Fruit fly (Drosophila melanogaster): ENCODE results near the gene ben.

The ben gene

DNA sequence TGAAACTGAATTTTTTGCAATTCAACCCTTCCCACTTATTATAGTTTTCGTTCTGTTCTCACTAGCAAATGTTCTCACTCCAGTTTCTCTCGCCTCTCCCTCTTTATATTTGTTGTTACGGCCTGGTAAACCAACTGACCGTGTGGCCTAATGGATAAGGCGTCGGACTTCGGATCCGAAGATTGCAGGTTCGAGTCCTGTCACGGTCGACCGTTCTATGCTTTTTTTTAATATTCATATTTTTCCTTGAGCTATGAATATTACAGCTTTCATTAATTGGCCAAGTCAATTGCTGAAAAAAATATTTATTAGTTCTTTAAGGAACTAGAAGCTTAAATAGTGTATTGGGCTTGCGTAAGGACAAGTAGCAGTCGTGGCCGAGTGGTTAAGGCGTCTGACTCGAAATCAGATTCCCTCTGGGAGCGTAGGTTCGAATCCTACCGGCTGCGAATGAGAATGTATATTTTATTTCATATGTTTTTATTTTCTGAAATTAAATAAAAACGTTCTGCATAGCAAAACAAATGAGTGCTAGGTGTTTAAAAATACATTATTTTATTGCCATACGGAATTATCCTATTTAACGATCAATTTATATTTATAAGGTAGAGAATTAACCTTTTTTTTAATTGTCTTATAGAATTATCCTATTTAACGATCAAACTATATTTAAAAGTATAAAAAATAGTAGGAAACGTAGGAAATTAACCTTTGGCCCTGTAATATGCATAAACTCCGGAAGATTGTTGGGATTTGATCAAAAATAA is 18.7 kb downstream of the ben start:
- TF ChIP-seq kay (GFP tag; ENCODE audit: borderline replicate concordance): peak; percentile 45
- TF ChIP-seq bab1 (GFP tag; optimal IDR thresholded peaks at IDR 0.05): peak; percentile 19
- TF ChIP-seq Mnt (GFP tag; optimal IDR thresholded peaks at IDR 0.05): no peak
- peak; percentile 16 for TF ChIP-seq CG14711 (tag; optimal IDR thresholded peaks at IDR 0.05)

DNA sequence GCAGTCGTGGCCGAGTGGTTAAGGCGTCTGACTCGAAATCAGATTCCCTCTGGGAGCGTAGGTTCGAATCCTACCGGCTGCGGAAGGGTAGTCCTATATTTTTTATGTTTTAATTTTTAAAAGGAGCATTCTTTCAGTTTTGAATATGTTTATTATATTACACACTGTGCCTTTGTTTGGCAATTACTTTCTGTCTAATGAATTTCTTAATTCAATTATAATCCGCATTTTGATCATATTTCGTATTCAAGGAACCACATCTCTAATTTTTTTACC is 19.2 kb downstream of the ben start:
- TF ChIP-seq Hr96 (GFP tag; optimal IDR thresholded peaks at IDR 0.05) (no peak), cic (GFP tag; optimal IDR thresholded peaks at IDR 0.05) (no peak), Mnt (GFP tag; optimal IDR thresholded peaks at IDR 0.05) (no peak), Crg-1 (GFP tag; optimal IDR thresholded peaks at IDR 0.05) (no peak), CG7101 (tag; optimal IDR thresholded peaks at IDR 0.05) (no peak)

DNA sequence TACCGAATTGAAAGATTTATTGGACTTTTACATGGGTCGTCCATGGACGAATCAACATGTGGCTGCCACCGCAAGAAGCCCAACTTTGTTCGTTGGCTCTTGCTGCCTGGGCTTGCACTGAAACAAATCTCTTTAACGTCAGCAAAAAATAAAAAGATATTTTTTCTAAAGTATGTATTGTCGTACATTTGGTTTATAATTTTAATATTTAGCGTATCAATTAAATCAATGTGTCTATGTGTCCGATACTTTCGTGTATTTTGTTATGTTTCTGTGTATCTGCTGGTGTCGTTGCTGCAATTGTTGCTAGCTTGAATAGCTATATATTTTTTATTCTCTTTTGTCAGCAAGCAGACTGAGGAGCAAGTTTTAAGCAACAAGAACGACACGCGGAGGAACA is 21.3 kb downstream of the ben start:
- TF ChIP-seq CG1620 (GFP tag; optimal IDR thresholded peaks at IDR 0.05) (no peak), CG5204 (GFP tag; optimal IDR thresholded peaks at IDR 0.05) (no peak), kay (GFP tag; ENCODE audit: borderline replicate concordance) (no peak), cnc (optimal IDR thresholded peaks at IDR 0.05) (no peak), CG33017 (tag; optimal IDR thresholded peaks at IDR 0.05) (no peak), Clk (GFP tag; optimal IDR thresholded peaks at IDR 0.05) (no peak), tj (GFP tag; optimal IDR thresholded peaks at IDR 0.05) (no peak), toe (GFP tag; optimal IDR thresholded peaks at IDR 0.05) (no peak), cic (GFP tag; optimal IDR thresholded peaks at IDR 0.05) (no peak), pad (GFP tag; optimal IDR thresholded peaks at IDR 0.05) (no peak), Hr96 (GFP tag; optimal IDR thresholded peaks at IDR 0.05) (no peak)

DNA sequence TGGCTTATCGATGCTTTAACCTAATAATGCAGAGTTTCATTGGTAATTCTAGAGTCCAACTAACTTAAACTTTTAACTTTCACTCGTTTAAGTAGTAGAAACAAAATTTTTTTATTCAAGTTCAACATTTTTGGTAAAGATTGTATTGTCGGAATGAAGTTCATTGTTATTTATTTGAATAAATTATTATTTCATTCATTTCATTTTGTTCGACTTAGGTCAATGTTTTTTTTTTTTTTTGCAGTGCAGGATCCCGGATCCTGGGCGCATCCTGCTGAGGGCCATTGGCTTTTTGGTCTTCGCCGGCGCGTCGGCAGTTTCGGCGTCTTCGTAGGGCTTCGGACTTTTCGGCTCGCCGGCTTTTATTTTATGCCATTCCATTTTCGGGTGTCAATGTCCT is 22.9 kb downstream of the ben start:
- TF ChIP-seq CG5204 (GFP tag; optimal IDR thresholded peaks at IDR 0.05) (no peak), pad (GFP tag; optimal IDR thresholded peaks at IDR 0.05) (no peak), cic (GFP tag; optimal IDR thresholded peaks at IDR 0.05) (no peak), ovo (GFP tag; optimal IDR thresholded peaks at IDR 0.05) (no peak), Mnt (GFP tag; optimal IDR thresholded peaks at IDR 0.05) (no peak), Crg-1 (GFP tag; optimal IDR thresholded peaks at IDR 0.05) (no peak), tj (GFP tag; optimal IDR thresholded peaks at IDR 0.05) (no peak), bab1 (GFP tag; optimal IDR thresholded peaks at IDR 0.05) (no peak), cnc (optimal IDR thresholded peaks at IDR 0.05) (no peak), kay (GFP tag; ENCODE audit: borderline replicate concordance) (no peak), CG7045 (GFP tag; optimal IDR thresholded peaks at IDR 0.05) (no peak)

DNA sequence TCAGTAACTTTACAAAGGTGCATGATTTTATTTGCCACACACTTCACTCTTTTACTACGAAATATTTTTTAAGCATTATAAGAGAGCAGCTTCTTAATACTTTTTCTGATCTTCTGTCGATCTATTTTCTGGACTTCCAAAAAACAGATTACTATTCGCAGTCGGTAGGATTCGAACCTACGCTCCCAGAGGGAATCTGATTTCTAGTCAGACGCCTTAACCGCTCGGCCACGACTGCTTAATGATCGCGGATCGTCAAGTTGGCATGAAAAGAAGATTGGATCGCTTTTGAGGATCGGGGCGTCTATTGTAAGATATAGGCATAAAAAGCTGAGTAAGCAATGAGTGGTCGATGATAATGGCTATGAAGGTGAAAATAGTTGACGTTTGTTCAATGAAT is 29.3 kb downstream of the ben start:
- TF ChIP-seq tj (GFP tag; optimal IDR thresholded peaks at IDR 0.05) (peak; percentile 61), CG7101 (tag; optimal IDR thresholded peaks at IDR 0.05) (no peak)

DNA sequence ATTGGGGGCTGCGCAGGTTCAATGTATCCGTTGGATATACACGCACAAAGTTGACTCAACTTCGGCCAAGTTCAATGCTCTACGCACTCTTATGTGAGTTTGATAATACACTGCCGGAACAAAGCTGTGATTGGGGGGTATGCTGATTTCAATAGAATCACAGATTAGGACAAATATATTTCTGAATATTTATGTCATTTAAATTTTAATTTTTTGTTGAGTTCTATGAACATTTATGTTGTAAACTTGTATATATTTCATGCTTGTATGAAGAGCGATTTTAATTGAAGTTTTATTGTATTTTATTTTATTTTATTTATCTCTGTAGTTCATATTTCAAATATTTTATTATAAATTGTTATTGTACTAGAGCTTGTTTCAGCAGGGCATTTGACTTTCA is 30.6 kb downstream of the ben start:
- TF ChIP-seq CG7101 (tag; optimal IDR thresholded peaks at IDR 0.05): no peak
- TF ChIP-seq CG7045 (GFP tag; optimal IDR thresholded peaks at IDR 0.05): no peak
- TF ChIP-seq Crg-1 (GFP tag; optimal IDR thresholded peaks at IDR 0.05): no peak
- no peak for TF ChIP-seq cnc (optimal IDR thresholded peaks at IDR 0.05)
- TF ChIP-seq CG1620 (GFP tag; optimal IDR thresholded peaks at IDR 0.05): no peak
- TF ChIP-seq kay (GFP tag; ENCODE audit: borderline replicate concordance): no peak
- no peak for TF ChIP-seq CG14711 (tag; optimal IDR thresholded peaks at IDR 0.05)
- TF ChIP-seq Hr96 (GFP tag; optimal IDR thresholded peaks at IDR 0.05): no peak
- TF ChIP-seq bab1 (GFP tag; optimal IDR thresholded peaks at IDR 0.05): no peak
- no peak for TF ChIP-seq Mnt (GFP tag; optimal IDR thresholded peaks at IDR 0.05)
- no peak for TF ChIP-seq tj (GFP tag; optimal IDR thresholded peaks at IDR 0.05)
- no peak for TF ChIP-seq CG33017 (tag; optimal IDR thresholded peaks at IDR 0.05)
- no peak for TF ChIP-seq CG11617 (GFP tag; optimal IDR thresholded peaks at IDR 0.05)

DNA sequence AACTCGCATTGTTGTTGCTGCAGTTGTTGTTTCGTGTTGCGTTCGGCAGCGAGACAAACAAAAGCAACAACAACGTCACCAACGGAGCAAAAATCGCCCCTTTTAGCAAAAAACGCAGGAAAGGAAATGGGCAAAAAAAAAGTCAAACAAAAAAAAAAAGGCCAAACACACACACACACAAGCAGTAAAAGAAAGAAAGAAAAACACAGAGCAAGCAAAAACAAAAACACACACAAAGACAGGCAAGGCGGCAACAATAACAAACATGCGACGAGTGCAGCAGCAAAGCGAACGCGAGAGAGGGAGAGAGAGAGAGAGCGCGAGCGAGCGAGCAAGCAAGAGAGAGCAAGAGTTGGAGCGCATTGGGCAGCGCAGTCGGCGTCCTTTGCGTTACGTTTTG is 41.9 kb downstream of the ben start:
- no peak for TF ChIP-seq CG11617 (GFP tag; optimal IDR thresholded peaks at IDR 0.05)
- no peak for TF ChIP-seq CG33017 (tag; optimal IDR thresholded peaks at IDR 0.05)
- TF ChIP-seq CG14711 (tag; optimal IDR thresholded peaks at IDR 0.05): no peak
- no peak for TF ChIP-seq bab1 (GFP tag; optimal IDR thresholded peaks at IDR 0.05)
- TF ChIP-seq toe (GFP tag; optimal IDR thresholded peaks at IDR 0.05): no peak
- TF ChIP-seq pad (GFP tag; optimal IDR thresholded peaks at IDR 0.05): no peak
- peak; percentile 69 for TF ChIP-seq tj (GFP tag; optimal IDR thresholded peaks at IDR 0.05)
- TF ChIP-seq CG5204 (GFP tag; optimal IDR thresholded peaks at IDR 0.05): no peak

All from whole organism, adult.